Worm (Caenorhabditis elegans): ENCODE measurements around the gene gei-8.
A peak's percentile ranks its signal among the peaks of the same experiment; 100 is the strongest.

- TF ChIP-seq hlh-30 (tag; optimal IDR thresholded peaks at IDR 0.05; ENCODE audit: insufficient read depth), result peak; percentile 65
- TF ChIP-seq sox-4 (tag; optimal IDR thresholded peaks at IDR 0.05), result peak; percentile 57
- TF ChIP-seq fkh-10 (GFP tag; optimal IDR thresholded peaks at IDR 0.05), result peak; percentile 41
- TF ChIP-seq ama-1 (optimal IDR thresholded peaks at IDR 0.05), result no peak
- peak; percentile 71 for TF ChIP-seq sdc-2 (tag; optimal IDR thresholded peaks at IDR 0.05)
- TF ChIP-seq nfya-1 (tag; optimal IDR thresholded peaks at IDR 0.05), result peak; percentile 62
Observed at ce11 chrIII:8109459-8110057, 11.5 kb downstream of the gei-8 start.

All from whole organism, late embryonic.